Worm (Caenorhabditis elegans): ENCODE results near the gene nspg-5.

DNA sequence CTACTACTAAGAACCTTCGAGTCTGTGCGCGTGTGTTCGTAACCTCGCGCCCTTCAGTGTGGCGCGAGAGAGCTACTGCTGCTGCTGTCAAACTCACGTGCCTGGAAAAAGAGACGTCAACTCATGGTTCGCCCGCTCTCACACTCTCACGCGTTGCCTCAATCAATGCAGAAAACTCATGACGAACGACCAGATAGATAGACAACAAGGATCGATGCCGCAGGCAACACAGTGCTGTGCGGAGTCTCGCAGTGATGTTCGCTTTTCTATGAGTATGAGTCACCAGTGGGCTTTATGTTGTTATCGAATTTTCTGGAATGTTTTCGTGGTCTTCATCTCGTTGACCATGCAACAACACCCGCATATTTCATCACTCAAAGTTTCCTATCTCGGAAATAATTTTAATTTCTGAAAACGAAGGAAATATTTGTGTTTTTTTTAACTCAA is 10.2 kb upstream of the nspg-5 start:
- TF ChIP-seq unc-62 (GFP tag; optimal IDR thresholded peaks at IDR 0.05), result no peak
- no peak for TF ChIP-seq mls-2 (tag; optimal IDR thresholded peaks at IDR 0.05)
- TF ChIP-seq ztf-11 (tag; optimal IDR thresholded peaks at IDR 0.05), result no peak
- TF ChIP-seq lin-32 (GFP tag; optimal IDR thresholded peaks at IDR 0.05), result no peak
- no peak for TF ChIP-seq ces-1 (GFP tag; optimal IDR thresholded peaks at IDR 0.05)
- TF ChIP-seq pha-4 (tag; optimal IDR thresholded peaks at IDR 0.05), result no peak
- no peak for TF ChIP-seq nhr-28 (tag; optimal IDR thresholded peaks at IDR 0.05)
- TF ChIP-seq blmp-1 (tag; optimal IDR thresholded peaks at IDR 0.05), result no peak
- TF ChIP-seq zip-8 (tag; optimal IDR thresholded peaks at IDR 0.05), result no peak
- no peak for TF ChIP-seq elt-3 (tag; optimal IDR thresholded peaks at IDR 0.05)

All from whole organism, mixed stage, embryonic.